Worm (Caenorhabditis elegans): ENCODE results near the gene flad-1.

Gene flad-1

DNA sequence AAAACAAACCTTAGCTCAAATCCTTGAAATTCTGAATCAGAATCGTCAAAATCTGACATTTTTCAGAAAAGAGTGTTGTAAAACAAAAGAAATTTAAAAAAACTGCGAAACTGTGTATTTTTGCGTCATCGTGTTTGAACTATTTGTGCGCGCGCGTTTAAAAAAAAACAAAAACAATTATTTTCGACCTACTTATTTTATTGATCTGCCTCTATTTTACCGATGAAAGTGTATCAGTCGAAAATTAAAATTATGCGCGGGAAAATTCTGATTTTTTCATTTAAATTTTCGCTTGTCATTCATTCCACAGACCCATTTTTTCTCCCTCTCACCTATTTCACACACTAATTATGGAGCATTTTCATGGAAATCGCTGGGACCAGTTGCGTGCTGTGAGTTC lies 5.1 kb upstream of the flad-1 start, which contains the start of the genes C05C10.7 and C05C10.5 (continued):
- TF ChIP-seq dox-1 (GFP tag; IDR thresholded peaks at IDR 0.05), result peak; percentile 57
- TF ChIP-seq die-1 (tag; optimal IDR thresholded peaks at IDR 0.05), result no peak

DNA sequence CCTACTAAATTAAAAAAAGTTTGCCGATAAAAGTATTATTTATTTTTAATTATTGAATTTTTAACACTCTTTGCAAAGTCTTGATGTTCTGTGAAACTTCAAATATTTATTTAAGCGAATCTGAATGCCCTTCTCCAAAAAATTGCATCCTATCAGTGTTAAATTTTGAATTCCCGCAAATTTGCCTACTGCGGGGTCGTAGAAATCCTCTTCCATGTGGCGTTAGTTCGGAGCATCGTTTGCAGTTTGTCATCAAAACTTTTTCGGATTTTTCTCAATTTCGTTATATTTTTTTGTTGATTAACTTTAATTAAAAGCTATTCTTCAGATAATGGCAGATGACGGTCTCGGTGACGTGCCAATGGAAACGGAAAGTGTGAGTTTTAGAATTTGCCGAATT lies 3.5 kb upstream of the flad-1 start, which contains the start of gene ufd-3:
TSS of gene ufd-3 (plus strand) at position 324 of the 400 bp plus-strand sequence.
- TF ChIP-seq let-607 (tag; optimal IDR thresholded peaks at IDR 0.05), result peak in 1 of 2 experiments; percentile 33
- no peak for TF ChIP-seq F37B4.10 (GFP tag; IDR thresholded peaks at IDR 0.05)
- peak; percentile 1 for TF ChIP-seq repo-1 (tag; optimal IDR thresholded peaks at IDR 0.05)
- TF ChIP-seq nhr-120 (GFP tag; IDR thresholded peaks at IDR 0.05), result no peak
- peak; percentile 42 for TF ChIP-seq hmg-1.2 (GFP tag; IDR thresholded peaks at IDR 0.05)
- TF ChIP-seq tbp1 (GFP tag; optimal IDR thresholded peaks at IDR 0.05), result peak; percentile 42
- peak; percentile 47; the same call in 1 of the 2 replicates for TF ChIP-seq K11D2.4 (GFP tag; IDR thresholded peaks at IDR 0.05)
- no peak for TF ChIP-seq mel-28 (tag; optimal IDR thresholded peaks at IDR 0.05; ENCODE audit: borderline replicate concordance)
- TF ChIP-seq hrde-1 (tag; optimal IDR thresholded peaks at IDR 0.05; ENCODE audit: borderline replicate concordance), result peak; percentile 15
- TF ChIP-seq Y56A3A.18 (GFP tag; IDR thresholded peaks at IDR 0.05), result no peak
- TF ChIP-seq F55B11.4 (tag; optimal IDR thresholded peaks at IDR 0.05; ENCODE audit: borderline replicate concordance, insufficient read depth), result no peak
- peak; percentile 86 for TF ChIP-seq efl-1 (GFP tag; optimal IDR thresholded peaks at IDR 0.05)
- peak; percentile 37 for TF ChIP-seq F22D6.2 (tag; optimal IDR thresholded peaks at IDR 0.05)
- peak; percentile 75 for TF ChIP-seq madf-6 (GFP tag; IDR thresholded peaks at IDR 0.05)
- no peak for TF ChIP-seq lsy-27 (tag; optimal IDR thresholded peaks at IDR 0.05; ENCODE audit: borderline replicate concordance, insufficient read depth)
- no peak for TF ChIP-seq bed-1 (GFP tag; IDR thresholded peaks at IDR 0.05)
- peak; percentile 90 for TF ChIP-seq unc-130 (GFP tag; optimal IDR thresholded peaks at IDR 0.05)
- 0 out of 2 replicates have a peak, but pooled peaks have one; percentile 55 for TF ChIP-seq egl-44 (GFP tag; IDR thresholded peaks at IDR 0.05)
- 0 out of 2 replicates have a peak, but pooled peaks have one; percentile 30 for TF ChIP-seq lir-1 (GFP tag; conservative IDR thresholded peaks at IDR 0.05)
- TF ChIP-seq ztf-26 (tag; optimal IDR thresholded peaks at IDR 0.05), result peak; percentile 23
- TF ChIP-seq ceh-79 (tag; optimal IDR thresholded peaks at IDR 0.05), result no peak
- TF ChIP-seq die-1 (tag; optimal IDR thresholded peaks at IDR 0.05), result no peak
- TF ChIP-seq nhr-90 (tag; optimal IDR thresholded peaks at IDR 0.05), result no peak
- TF ChIP-seq sptf-2 (GFP tag; optimal IDR thresholded peaks at IDR 0.05), result no peak
- TF ChIP-seq Y95B8A.8 (GFP tag; IDR thresholded peaks at IDR 0.05), result no peak
- 0 out of 2 replicates have a peak, but pooled peaks have one; percentile 59 for TF ChIP-seq madf-3 (GFP tag; IDR thresholded peaks at IDR 0.05)
- peak; percentile 81 for TF ChIP-seq attf-5 (GFP tag; optimal IDR thresholded peaks at IDR 0.05)
- peak; percentile 40 to 96 (median 44) for TF ChIP-seq lin-35 (GFP tag; optimal IDR thresholded peaks at IDR 0.05)
- peak; percentile 58 for TF ChIP-seq snpc-3.4 (tag; optimal IDR thresholded peaks at IDR 0.05)
- peak; percentile 65; the same call in 1 of the 2 replicates for TF ChIP-seq ztf-25 (GFP tag; IDR thresholded peaks at IDR 0.05)
- TF ChIP-seq bed-2 (GFP tag; IDR thresholded peaks at IDR 0.05), result peak; percentile 49; the same call in 1 of the 2 replicates
- no peak for TF ChIP-seq F57A8.1 (GFP tag; optimal IDR thresholded peaks at IDR 0.05)
- TF ChIP-seq xnd-1 (tag; optimal IDR thresholded peaks at IDR 0.05), result peak; percentile 53
- TF ChIP-seq dpff-1 (tag; optimal IDR thresholded peaks at IDR 0.05), result no peak
- TF ChIP-seq nfyb-1 (GFP tag; IDR thresholded peaks at IDR 0.05), result no peak
- peak; percentile 41 for TF ChIP-seq ztf-18 (tag; optimal IDR thresholded peaks at IDR 0.05)
- TF ChIP-seq ceh-40 (GFP tag; IDR thresholded peaks at IDR 0.05), result no peak
- TF ChIP-seq F10E7.11 (tag; optimal IDR thresholded peaks at IDR 0.05), result peak; percentile 25
- TF ChIP-seq madf-10 (tag; optimal IDR thresholded peaks at IDR 0.05), result peak; percentile 47
- no peak for TF ChIP-seq mxl-1 (tag; optimal IDR thresholded peaks at IDR 0.05)
- no peak for TF ChIP-seq ceh-58 (GFP tag; IDR thresholded peaks at IDR 0.05)
- no peak for TF ChIP-seq hmg-20 (GFP tag; IDR thresholded peaks at IDR 0.05)
- no peak for TF ChIP-seq hlh-12 (tag; optimal IDR thresholded peaks at IDR 0.05)
- 0 out of 2 replicates have a peak, but pooled peaks have one; percentile 9 for TF ChIP-seq Y79H2A.3 (GFP tag; conservative IDR thresholded peaks at IDR 0.05)
- TF ChIP-seq cebp-1 (GFP tag; IDR thresholded peaks at IDR 0.05), result no peak
- TF ChIP-seq cebp-1 (tag; optimal IDR thresholded peaks at IDR 0.05), result peak; percentile 63
